Worm (Caenorhabditis elegans) whole organism, L4 larva: Measurements from ENCODE around the gene W04G3.5.

Experiments
- F44E2.7 ChIP-seq: fragments of 200-800 bp; sonication (Bioruptor generic); IDR thresholded peaks from 2 replicates; pipeline ENCODE4 v2.1.2; 2022; ENCODE audit warnings: missing genetic modification characterization, missing compliant biosample characterization
- T20F7.1 ChIP-seq: fragments of 200-800 bp; sonication (Bioruptor generic); optimal IDR thresholded peaks from 2 replicates; lab custom pipeline; 2018; ENCODE audit warnings: mild to moderate bottlenecking, missing genetic modification characterization, missing compliant biosample characterization
- Y105C5A.15 ChIP-seq: fragments of 200-800 bp; sonication (Bioruptor generic); IDR thresholded peaks from 2 replicates; pipeline ENCODE4 v1.3.6; 2022; ENCODE audit warnings: missing genetic modification characterization, missing compliant biosample characterization
- aha-1 ChIP-seq: fragments of 150-350 bp; peaks from one replicate; lab custom pipeline; 2014; ENCODE audit warnings: missing biosample characterization, missing genetic modification characterization
- attf-4 ChIP-seq: sonication (generic microtip); optimal IDR thresholded peaks from 3 replicates; lab custom pipeline; 2017; ENCODE audit warnings: missing biosample characterization, missing genetic modification characterization
- ceh-28 ChIP-seq: fragments of 150-350 bp; optimal IDR thresholded peaks from 2 replicates; lab custom pipeline; 2014; ENCODE audit warnings: missing biosample characterization, missing genetic modification reagents, missing genetic modification characterization
- ceh-32 ChIP-seq: sonication (generic microtip); optimal IDR thresholded peaks from 2 replicates; lab custom pipeline; 2016; ENCODE audit warnings: mild to moderate bottlenecking, missing genetic modification characterization, missing compliant biosample characterization; ENCODE audit not compliant: poor library complexity
- ceh-44 ChIP-seq: fragments of 200-800 bp; sonication (Bioruptor generic); IDR thresholded peaks from 2 replicates; pipeline ENCODE4 v1.3.6; 2022; ENCODE audit warnings: missing genetic modification reagents, missing genetic modification characterization, missing compliant biosample characterization
- ctbp-1 ChIP-seq: fragments of 200-800 bp; sonication (Bioruptor generic); IDR thresholded peaks from 2 replicates; pipeline ENCODE4 v1.3.6; 2022; ENCODE audit warnings: missing genetic modification reagents, missing genetic modification characterization, missing compliant biosample characterization
- daf-16 ChIP-seq, 3 experiments: sonication (generic microtip); optimal IDR thresholded peaks; 2 replicates each; lab custom pipeline; 2016 to 2017; ENCODE audit warnings: missing genetic modification characterization in 3 of 3, missing genetic modification reagents in 3 of 3, mild to moderate bottlenecking in 2 of 3, missing compliant biosample characterization in 2 of 3, missing biosample characterization in 1 of 3, moderate library complexity in 1 of 3
- daf-8 ChIP-seq: fragments of 200-800 bp; sonication (Bioruptor generic); IDR thresholded peaks from 2 replicates; pipeline ENCODE4 v1.3.6; 2022; ENCODE audit warnings: missing genetic modification characterization, missing compliant biosample characterization
- dmd-6 ChIP-seq: fragments of 200-800 bp; sonication (Bioruptor generic); IDR thresholded peaks from 2 replicates; pipeline ENCODE4 v1.3.6; 2022; ENCODE audit warnings: missing genetic modification reagents, missing genetic modification characterization, missing compliant biosample characterization
- dmd-9 ChIP-seq: fragments of 200-800 bp; sonication (Bioruptor generic); IDR thresholded peaks from 2 replicates; pipeline ENCODE4 v1.3.6; 2022; ENCODE audit warnings: missing genetic modification reagents, missing genetic modification characterization, missing compliant biosample characterization
- dpl-1 ChIP-seq: fragments of 150-350 bp; optimal IDR thresholded peaks from 2 replicates; lab custom pipeline; 2014; ENCODE audit warnings: missing biosample characterization, missing genetic modification reagents, missing genetic modification characterization
- duxl-1 ChIP-seq: sonication (generic microtip); optimal IDR thresholded peaks from 2 replicates; lab custom pipeline; 2016; ENCODE audit warnings: mild to moderate bottlenecking, missing genetic modification characterization, moderate library complexity, missing compliant biosample characterization; ENCODE audit not compliant: poor library complexity
- dve-1 ChIP-seq: sonication (generic microtip); optimal IDR thresholded peaks from 2 replicates; lab custom pipeline; 2017; ENCODE audit warnings: antibody characterized with exemption, mild to moderate bottlenecking, missing genetic modification characterization, missing compliant biosample characterization; ENCODE audit not compliant: insufficient read depth
- hlh-11 ChIP-seq: fragments of 200-800 bp; sonication (Bioruptor generic); optimal IDR thresholded peaks from 2 replicates; lab custom pipeline; 2018; ENCODE audit warnings: mild to moderate bottlenecking, missing genetic modification characterization, missing compliant biosample characterization
- hlh-30 ChIP-seq: sonication (generic microtip); optimal IDR thresholded peaks from 2 replicates; lab custom pipeline; 2017; ENCODE audit warnings: antibody characterized with exemption, mild to moderate bottlenecking, missing genetic modification characterization, missing compliant biosample characterization; ENCODE audit not compliant: insufficient read depth
- lin-1 ChIP-seq: fragments of 200-800 bp; sonication (Bioruptor generic); IDR thresholded peaks from 2 replicates; pipeline ENCODE4 v1.3.6; 2022; ENCODE audit warnings: missing genetic modification reagents, missing genetic modification characterization, missing compliant biosample characterization
- mdl-1 ChIP-seq, 2 experiments: fragments of 150-350 bp in 1 of 2; sonication (generic microtip) in 1 of 2; optimal IDR thresholded peaks; 2 replicates each; lab custom pipeline; 2014 to 2017; ENCODE audit warnings: missing biosample characterization in 2 of 2, missing genetic modification characterization in 2 of 2
- mes-2 ChIP-seq: sonication (generic microtip); optimal IDR thresholded peaks from 2 replicates; lab custom pipeline; 2016; ENCODE audit warnings: missing genotype, mild to moderate bottlenecking, missing genetic modification characterization, missing compliant biosample characterization; ENCODE audit not compliant: poor library complexity, severe bottlenecking
- mxl-3 ChIP-seq: fragments of 200-800 bp; sonication (Bioruptor generic); optimal IDR thresholded peaks from 2 replicates; lab custom pipeline; 2018; ENCODE audit warnings: mild to moderate bottlenecking, missing genetic modification characterization, missing compliant biosample characterization
- nhr-10 ChIP-seq: fragments of 150-350 bp; optimal IDR thresholded peaks from 2 replicates; lab custom pipeline; 2014; ENCODE audit warnings: missing biosample characterization, missing genetic modification characterization
- nhr-11 ChIP-seq: fragments of 150-350 bp; optimal IDR thresholded peaks from 2 replicates; lab custom pipeline; 2014; ENCODE audit warnings: missing biosample characterization, missing genetic modification characterization
- nhr-28 ChIP-seq: fragments of 150-350 bp; optimal IDR thresholded peaks from 2 replicates; lab custom pipeline; 2014; ENCODE audit warnings: missing biosample characterization, missing genetic modification characterization
- nhr-42 ChIP-seq: fragments of 200-800 bp; sonication (Bioruptor generic); IDR thresholded peaks from 2 replicates; pipeline ENCODE4 v1.3.6; 2022; ENCODE audit warnings: missing genetic modification characterization, missing compliant biosample characterization
- nhr-48 ChIP-seq: sonication (generic microtip); optimal IDR thresholded peaks from 2 replicates; lab custom pipeline; 2016; ENCODE audit warnings: mild to moderate bottlenecking, missing genetic modification characterization, missing compliant biosample characterization
- pqm-1 ChIP-seq: sonication (generic microtip); optimal IDR thresholded peaks from 2 replicates; lab custom pipeline; 2017; ENCODE audit warnings: missing biosample characterization, missing genetic modification characterization
- rbr-2 ChIP-seq: sonication (generic microtip); optimal IDR thresholded peaks from 2 replicates; lab custom pipeline; 2016; ENCODE audit warnings: missing genotype, missing genetic modification characterization, missing compliant biosample characterization
- unc-130 ChIP-seq: sonication (generic microtip); optimal IDR thresholded peaks from 2 replicates; lab custom pipeline; 2016; ENCODE audit warnings: missing genetic modification reagents, missing genetic modification characterization, missing compliant biosample characterization
- zfp-2 ChIP-seq: sonication (generic microtip); optimal IDR thresholded peaks from 2 replicates; lab custom pipeline; 2016; ENCODE audit warnings: mild to moderate bottlenecking, missing genetic modification characterization, missing compliant biosample characterization
- zfp-3 ChIP-seq: fragments of 200-800 bp; sonication (Bioruptor generic); conservative IDR thresholded peaks from 2 replicates; pipeline ENCODE4 v1.3.6; 2022; ENCODE audit warnings: missing genetic modification reagents, missing genetic modification characterization, missing compliant biosample characterization

Gene W04G3.5

ce11 chrX:11034430-11035117 is 38.9 kb upstream of the W04G3.5 start (continued):
- TF ChIP-seq nhr-48, result no peak
- no peak for TF ChIP-seq ctbp-1 (GFP tag; lab: Robert Waterston, UW)
- no peak for TF ChIP-seq zfp-3 (GFP tag; lab: Robert Waterston, UW)
- TF ChIP-seq nhr-42, result no peak
- TF ChIP-seq, all 104 proteins: peak for 18

ce11 chrX:11035563-11035962 is 37.9 kb upstream of the W04G3.5 start:
- TF ChIP-seq unc-130 (GFP tag; lab: Kevin White, UChicago) (no peak), dpl-1 (no peak), hlh-11 (tag; lab: Kevin White, UChicago) (peak; percentile 13), nhr-10 (tag; lab: Kevin White, UChicago) (no peak), T20F7.1 (no peak), duxl-1 (no peak), daf-8 (no peak), Y105C5A.15 (GFP tag; lab: Robert Waterston, UW) (no peak), pqm-1 (tag; lab: Kevin White, UChicago) (no peak), lin-1 (GFP tag; lab: Robert Waterston, UW) (no peak), nhr-11 (tag; lab: Kevin White, UChicago) (peak; percentile 53), zfp-2 (no peak), daf-16 (GFP tag; optimal IDR thresholded peaks at IDR 0.05; lab: Kevin White, UChicago) (peak in 1 of 2 experiments; percentile 67), daf-16 (tag; optimal IDR thresholded peaks at IDR 0.05; lab: Kevin White, UChicago) (no peak), F44E2.7 (GFP tag; lab: Robert Waterston, UW) (no peak), ceh-44 (GFP tag; lab: Robert Waterston, UW) (no peak), dmd-9 (no peak)

ce11 chrX:11036114-11037087 is 37.1 kb upstream of the W04G3.5 start:
- TF ChIP-seq daf-16 (GFP tag; optimal IDR thresholded peaks at IDR 0.05; lab: Kevin White, UChicago), result no peak
- peak; percentile 85 for TF ChIP-seq daf-16 (tag; optimal IDR thresholded peaks at IDR 0.05; lab: Kevin White, UChicago)
- peak; percentile 74 for TF ChIP-seq aha-1 (tag; lab: Kevin White, UChicago)
- TF ChIP-seq hlh-30 (tag; lab: Kevin White, UChicago), result peak; percentile 21
- no peak for TF ChIP-seq T20F7.1
- peak; percentile 39 for TF ChIP-seq dve-1
- TF ChIP-seq mxl-3 (GFP tag; lab: Kevin White, UChicago), result peak; percentile 11
- TF ChIP-seq mdl-1 (tag; optimal IDR thresholded peaks at IDR 0.05; lab: Kevin White, UChicago), result peak in 1 of 2 experiments; percentile 11
- no peak for TF ChIP-seq rbr-2
- peak; percentile 54 for TF ChIP-seq dmd-6 (GFP tag; lab: Robert Waterston, UW)
- TF ChIP-seq attf-4 (tag; lab: Kevin White, UChicago), result no peak
- TF ChIP-seq hlh-11 (tag; lab: Kevin White, UChicago), result peak; percentile 30
- TF ChIP-seq nhr-28 (tag; lab: Kevin White, UChicago), result peak; percentile 3
- peak; percentile 42 for TF ChIP-seq nhr-48
- peak; percentile 49 for TF ChIP-seq mes-2 (tag; lab: Kevin White, UChicago)
- peak; percentile 14 for TF ChIP-seq ceh-28 (tag; lab: Kevin White, UChicago)
- TF ChIP-seq ceh-32 (tag; lab: Kevin White, UChicago), result no peak
- peak; percentile 80 for TF ChIP-seq pqm-1 (tag; lab: Kevin White, UChicago)
